Fruit fly (Drosophila melanogaster) whole organism, embryonic: ENCODE data around the gene CG12607.

Source experiments
- Ada2b ChIP-seq: fragments of 200-800 bp; sonication (Bioruptor generic); IDR thresholded peaks from 2 replicates; pipeline ENCODE4 v1.3.6; 2022; ENCODE audit warnings: missing biosample characterization, missing genetic modification characterization
- Aef1 ChIP-seq: fragments of 200-800 bp; sonication (Bioruptor generic); IDR thresholded peaks from 3 replicates; pipeline ENCODE4 v1.3.6; 2022; ENCODE audit warnings: missing biosample characterization, missing genetic modification characterization
- BtbVII ChIP-seq: fragments of 200-800 bp; sonication (Bioruptor generic); optimal IDR thresholded peaks from 3 replicates; lab custom pipeline; 2017; ENCODE audit warnings: missing biosample characterization, mild to moderate bottlenecking, missing genetic modification characterization
- C15 ChIP-seq: fragments of 200-800 bp; sonication (Bioruptor generic); IDR thresholded peaks from 3 replicates; pipeline ENCODE4 v1.3.6; 2022; ENCODE audit warnings: missing biosample characterization, missing genetic modification characterization
- CG1024 ChIP-seq: fragments of 200-800 bp; sonication (Bioruptor generic); IDR thresholded peaks from 2 replicates; pipeline ENCODE4 v1.3.6; 2022; ENCODE audit warnings: missing biosample characterization, missing genetic modification characterization
- CG10979 ChIP-seq: fragments of 200-800 bp; sonication (Bioruptor generic); optimal IDR thresholded peaks from 2 replicates; lab custom pipeline; 2018; ENCODE audit warnings: missing biosample characterization, mild to moderate bottlenecking, missing genetic modification characterization, moderate library complexity
- CG11560 ChIP-seq: fragments of 200-800 bp; sonication (Bioruptor generic); IDR thresholded peaks from 3 replicates; pipeline ENCODE4 v1.3.6; 2022; ENCODE audit warnings: missing biosample characterization, missing genetic modification characterization
- CG12155 ChIP-seq: fragments of 200-800 bp; sonication (Bioruptor generic); optimal IDR thresholded peaks from 3 replicates; lab custom pipeline; 2016; ENCODE audit warnings: missing biosample characterization, missing genetic modification characterization
- CG14710 ChIP-seq: fragments of 200-800 bp; sonication (Bioruptor generic); optimal IDR thresholded peaks from 3 replicates; lab custom pipeline; 2019; ENCODE audit warnings: missing biosample characterization, mild to moderate bottlenecking, missing genetic modification characterization, moderate library complexity
- CG15269 ChIP-seq: fragments of 200-800 bp; sonication (Bioruptor generic); optimal IDR thresholded peaks from 2 replicates; lab custom pipeline; 2018; ENCODE audit warnings: missing biosample characterization, mild to moderate bottlenecking, missing genetic modification characterization, moderate library complexity
- CG1647 ChIP-seq: fragments of 200-800 bp; sonication (Bioruptor generic); optimal IDR thresholded peaks from 3 replicates; lab custom pipeline; 2016; ENCODE audit warnings: missing biosample characterization, missing genetic modification characterization
- CG17912 ChIP-seq: fragments of 200-800 bp; sonication (Bioruptor generic); optimal IDR thresholded peaks from 2 replicates; lab custom pipeline; 2018; ENCODE audit warnings: missing biosample characterization, mild to moderate bottlenecking, missing genetic modification characterization
- CG1832 ChIP-seq: fragments of 200-800 bp; sonication (Bioruptor generic); optimal IDR thresholded peaks from 2 replicates; lab custom pipeline; 2017; ENCODE audit warnings: missing biosample characterization, mild to moderate bottlenecking, missing genetic modification characterization, inconsistent platforms
- CG2678 ChIP-seq: fragments of 200-800 bp; sonication (Bioruptor generic); optimal IDR thresholded peaks from 3 replicates; lab custom pipeline; 2019; ENCODE audit warnings: missing biosample characterization, mild to moderate bottlenecking, missing genetic modification characterization, moderate library complexity
- CG2712 ChIP-seq: fragments of 200-800 bp; optimal IDR thresholded peaks from 3 replicates; lab custom pipeline; 2019; ENCODE audit warnings: missing biosample characterization, mild to moderate bottlenecking, missing genetic modification characterization, moderate library complexity
- CG30431 ChIP-seq: fragments of 200-800 bp; sonication (Bioruptor generic); optimal IDR thresholded peaks from 2 replicates; lab custom pipeline; 2017; ENCODE audit warnings: missing biosample characterization, missing genetic modification characterization
- CG32532 ChIP-seq: fragments of 200-800 bp; sonication (Bioruptor generic); IDR thresholded peaks from 2 replicates; pipeline ENCODE4 v1.3.6; 2022; ENCODE audit warnings: missing biosample characterization, missing genetic modification characterization
- CG32772 ChIP-seq: fragments of 200-800 bp; sonication (Bioruptor generic); IDR thresholded peaks from 2 replicates; pipeline ENCODE4 v1.3.6; 2022; ENCODE audit warnings: missing biosample characterization, missing genetic modification characterization
- CG34224 ChIP-seq: fragments of 200-800 bp; sonication (Bioruptor generic); IDR thresholded peaks from 3 replicates; pipeline ENCODE4 v1.3.6; 2022; ENCODE audit warnings: missing biosample characterization, missing genetic modification characterization; ENCODE audit not compliant: partially characterized antibody
- CG34376 ChIP-seq: fragments of 200-800 bp; sonication (Bioruptor generic); optimal IDR thresholded peaks from 2 replicates; lab custom pipeline; 2018; ENCODE audit warnings: missing biosample characterization, mild to moderate bottlenecking, missing genetic modification characterization
- CG3838 ChIP-seq: fragments of 200-800 bp; sonication (Bioruptor generic); optimal IDR thresholded peaks from 3 replicates; lab custom pipeline; 2016; ENCODE audit warnings: missing biosample characterization, missing genetic modification characterization
- CG4328 ChIP-seq: fragments of 200-800 bp; sonication (Bioruptor generic); optimal IDR thresholded peaks from 3 replicates; lab custom pipeline; 2017; ENCODE audit warnings: missing biosample characterization, missing genetic modification reagents, missing genetic modification characterization
- CG5180 ChIP-seq: fragments of 200-800 bp; sonication (Bioruptor generic); optimal IDR thresholded peaks from 3 replicates; lab custom pipeline; 2017; ENCODE audit warnings: missing biosample characterization, missing genetic modification characterization, mild to moderate bottlenecking, moderate library complexity, missing genetic modification reagents
- CG7556 ChIP-seq: fragments of 200-800 bp; sonication (Bioruptor generic); optimal IDR thresholded peaks from 2 replicates; lab custom pipeline; 2017; ENCODE audit warnings: missing biosample characterization, mild to moderate bottlenecking, missing genetic modification characterization
- CG7839 ChIP-seq: fragments of 200-800 bp; sonication (Bioruptor generic); optimal IDR thresholded peaks from 3 replicates; lab custom pipeline; 2018; ENCODE audit warnings: missing biosample characterization, mild to moderate bottlenecking, missing genetic modification characterization, moderate library complexity
- CG8359 ChIP-seq: fragments of 200-800 bp; sonication (Bioruptor generic); optimal IDR thresholded peaks from 2 replicates; lab custom pipeline; 2017; ENCODE audit warnings: missing biosample characterization, mild to moderate bottlenecking, missing genetic modification characterization, borderline replicate concordance
- CHES-1-like ChIP-seq: fragments of 200-800 bp; sonication (Bioruptor generic); optimal IDR thresholded peaks from 2 replicates; lab custom pipeline; 2016; ENCODE audit warnings: missing biosample characterization, missing genetic modification characterization
- Camta ChIP-seq: fragments of 200-800 bp; sonication (Bioruptor generic); optimal IDR thresholded peaks from 2 replicates; lab custom pipeline; 2016; ENCODE audit warnings: missing biosample characterization, missing genetic modification characterization
- D ChIP-seq, 2 experiments: fragments of 200-800 bp in 1 of 2; fragments of >200 bp in 1 of 2; sonication (Bioruptor generic) in 1 of 2; optimal IDR thresholded peaks; 2 replicates in 1 of 2; 3 replicates in 1 of 2; lab custom pipeline; 2017; ENCODE audit warnings: mild to moderate bottlenecking in 1 of 2, missing biosample characterization in 1 of 2, missing genetic modification characterization in 1 of 2, missing genetic modification reagents in 1 of 2
- Dip2 ChIP-seq: fragments of 200-800 bp; sonication (Bioruptor generic); IDR thresholded peaks from 2 replicates; pipeline ENCODE4 v1.3.6; 2022; ENCODE audit warnings: missing biosample characterization, missing genetic modification characterization
- Ets65A ChIP-seq: fragments of 200-800 bp; sonication (Bioruptor generic); peaks from one replicate; lab custom pipeline; 2016; ENCODE audit warnings: missing biosample characterization, missing genetic modification characterization
- Fer2 ChIP-seq: fragments of 200-800 bp; sonication (Bioruptor generic); optimal IDR thresholded peaks from 2 replicates; lab custom pipeline; 2018; ENCODE audit warnings: missing biosample characterization, mild to moderate bottlenecking, missing genetic modification characterization, moderate library complexity
- Gug ChIP-seq: fragments of 200-800 bp; sonication (Bioruptor generic); IDR thresholded peaks from 4 replicates; pipeline ENCODE4 v1.3.6; 2022; ENCODE audit warnings: missing biosample characterization, missing genetic modification characterization
- HLH54F ChIP-seq: fragments of 200-800 bp; sonication (Bioruptor generic); optimal IDR thresholded peaks from 3 replicates; lab custom pipeline; 2016; ENCODE audit warnings: missing biosample characterization, missing genetic modification characterization
- MBD-R2 ChIP-seq: fragments of 200-800 bp; sonication (Bioruptor generic); IDR thresholded peaks from 2 replicates; pipeline ENCODE4 v1.3.6; 2022; ENCODE audit warnings: missing biosample characterization, missing genetic modification characterization
- Meics ChIP-seq: fragments of 200-800 bp; sonication (Bioruptor generic); optimal IDR thresholded peaks from 2 replicates; lab custom pipeline; 2017; ENCODE audit warnings: missing biosample characterization, mild to moderate bottlenecking, missing genetic modification characterization
- Neu2 ChIP-seq: fragments of 200-800 bp; sonication (Bioruptor generic); optimal IDR thresholded peaks from 3 replicates; lab custom pipeline; 2016; ENCODE audit warnings: missing biosample characterization, missing genetic modification characterization, borderline replicate concordance
- Ptx1 ChIP-seq: fragments of 200-800 bp; sonication (Bioruptor generic); IDR thresholded peaks from 2 replicates; pipeline ENCODE4 v1.3.6; 2022; ENCODE audit warnings: missing biosample characterization, missing genetic modification characterization
- al ChIP-seq: fragments of 200-800 bp; sonication (Bioruptor generic); IDR thresholded peaks from 2 replicates; pipeline ENCODE4 v1.3.6; 2022; ENCODE audit warnings: missing biosample characterization, missing genetic modification characterization
- az2 ChIP-seq: fragments of 200-800 bp; sonication (Bioruptor generic); optimal IDR thresholded peaks from 3 replicates; lab custom pipeline; 2016; ENCODE audit warnings: missing biosample characterization, missing genetic modification characterization
- bcd ChIP-seq: fragments of 200-800 bp; sonication (Bioruptor generic); optimal IDR thresholded peaks from 2 replicates; lab custom pipeline; 2017; ENCODE audit warnings: missing biosample characterization, mild to moderate bottlenecking, missing genetic modification characterization
- croc ChIP-seq: fragments of 200-800 bp; sonication (Bioruptor generic); conservative IDR thresholded peaks from 3 replicates; pipeline ENCODE4 v1.3.6; 2022; ENCODE audit warnings: missing biosample characterization, missing genetic modification characterization
- dm ChIP-seq: fragments of 200-800 bp; sonication (Bioruptor generic); optimal IDR thresholded peaks from 3 replicates; lab custom pipeline; 2016; ENCODE audit warnings: missing biosample characterization, missing genetic modification characterization
- dmrt99B ChIP-seq: fragments of 200-800 bp; sonication (Bioruptor generic); optimal IDR thresholded peaks from 2 replicates; lab custom pipeline; 2018; ENCODE audit warnings: missing biosample characterization, mild to moderate bottlenecking, missing genetic modification characterization, moderate library complexity
- dpn ChIP-seq, 2 experiments: fragments of 200-800 bp; sonication (Bioruptor generic); optimal IDR thresholded peaks; 3 replicates each; lab custom pipeline; 2016; ENCODE audit warnings: missing biosample characterization in 2 of 2, missing genetic modification characterization in 2 of 2
- exex ChIP-seq: fragments of 200-800 bp; sonication (Bioruptor generic); optimal IDR thresholded peaks from 4 replicates; lab custom pipeline; 2018; ENCODE audit warnings: missing biosample characterization, mild to moderate bottlenecking, missing genetic modification characterization, moderate library complexity
- nau ChIP-seq: fragments of 200-800 bp; sonication (Bioruptor generic); optimal IDR thresholded peaks from 3 replicates; lab custom pipeline; 2017; ENCODE audit warnings: missing biosample characterization, mild to moderate bottlenecking, missing genetic modification characterization, missing genetic modification reagents
- nerfin-2 ChIP-seq: fragments of 200-800 bp; sonication (Bioruptor generic); IDR thresholded peaks from 2 replicates; pipeline ENCODE4 v1.3.6; 2022; ENCODE audit warnings: missing biosample characterization, missing genetic modification characterization; ENCODE audit not compliant: partially characterized antibody
- pros ChIP-seq: fragments of 200-800 bp; sonication (Bioruptor generic); optimal IDR thresholded peaks from 3 replicates; lab custom pipeline; 2019; ENCODE audit warnings: missing biosample characterization, mild to moderate bottlenecking, missing genetic modification characterization, moderate library complexity
- scrt ChIP-seq: fragments of 200-800 bp; sonication (Bioruptor generic); optimal IDR thresholded peaks from 2 replicates; lab custom pipeline; 2018; ENCODE audit warnings: missing biosample characterization, mild to moderate bottlenecking, missing genetic modification characterization, moderate library complexity
- so ChIP-seq: fragments of 200-800 bp; sonication (Bioruptor generic); IDR thresholded peaks from 3 replicates; pipeline ENCODE4 v1.3.6; 2022; ENCODE audit warnings: missing biosample characterization, missing genetic modification characterization

The CG12607 gene

DNA sequence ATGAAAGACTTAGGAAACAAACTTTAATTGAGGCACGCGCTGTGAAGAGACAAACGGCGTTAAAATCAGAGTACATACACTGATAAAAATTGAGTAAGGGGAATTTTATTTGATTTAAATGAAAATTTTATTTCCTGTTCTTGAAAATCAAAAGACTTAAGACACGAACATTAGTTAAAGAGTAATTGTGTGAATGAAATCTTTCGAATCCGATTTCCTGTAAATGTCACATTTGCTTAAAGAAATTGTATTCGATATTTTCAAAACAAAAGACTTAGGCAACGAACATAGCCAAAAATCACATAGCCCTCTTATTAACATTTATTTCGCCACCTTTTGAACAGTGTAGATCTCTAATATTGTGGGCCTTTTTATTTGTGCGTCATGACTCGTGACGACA, 549 bp upstream of the CG12607 start (continued):
- TF ChIP-seq CG32532 (GFP tag; lab: Robert Waterston, UW) (peak; percentile 78), CG15269 (tag; lab: Kevin White, UChicago) (peak; percentile 3), Ets65A (GFP tag; lab: Kevin White, UChicago) (peak; percentile 10), CG34224 (no peak), CG30431 (GFP tag; lab: Kevin White, UChicago) (no peak), CG7839 (tag; lab: Kevin White, UChicago) (peak; percentile 46), CG10979 (no peak), dmrt99B (tag; lab: Kevin White, UChicago) (peak; percentile 1), CG1024 (no peak), D (optimal IDR thresholded peaks at IDR 0.05; lab: Kevin White, UChicago) (no peak), D (GFP tag; optimal IDR thresholded peaks at IDR 0.05; lab: Kevin White, UChicago) (no peak), CG3838 (GFP tag; lab: Kevin White, UChicago) (no peak), CG14710 (tag; lab: Kevin White, UChicago) (no peak), HLH54F (GFP tag; lab: Kevin White, UChicago) (no peak), Ptx1 (GFP tag; lab: Robert Waterston, UW) (peak; percentile 34; the same call in 1 of the 2 replicates), al (GFP tag; lab: Robert Waterston, UW) (peak; percentile 64), CG1832 (no peak), CHES-1-like (GFP tag; lab: Kevin White, UChicago) (no peak), scrt (GFP tag; lab: Kevin White, UChicago) (peak; percentile 38), CG7556 (GFP tag; lab: Kevin White, UChicago) (peak; percentile 14), CG11560 (no peak), CG12155 (GFP tag; lab: Kevin White, UChicago) (no peak), dpn (GFP tag; optimal IDR thresholded peaks at IDR 0.05; lab: Kevin White, UChicago) (peak in 1 of 2 experiments; percentile 45), Dip2 (GFP tag; lab: Robert Waterston, UW) (no peak), C15 (GFP tag; lab: Robert Waterston, UW) (no peak), nerfin-2 (GFP tag; lab: Robert Waterston, UW) (no peak), CG17912 (GFP tag; lab: Kevin White, UChicago) (no peak), CG4328 (GFP tag; lab: Kevin White, UChicago) (no peak), Aef1 (GFP tag; lab: Robert Waterston, UW) (0 out of 3 replicates have a peak, but pooled peaks have one; percentile 12), CG1647 (GFP tag; lab: Kevin White, UChicago) (no peak), CG2678 (tag; lab: Kevin White, UChicago) (peak; percentile 46), croc (GFP tag; lab: Robert Waterston, UW) (no peak), Ada2b (GFP tag; lab: Robert Waterston, UW) (no peak), CG34376 (GFP tag; lab: Kevin White, UChicago) (no peak), Camta (GFP tag; lab: Kevin White, UChicago) (peak; percentile 8), exex (tag; lab: Kevin White, UChicago) (no peak), CG32772 (GFP tag; lab: Robert Waterston, UW) (no peak), so (GFP tag; lab: Robert Waterston, UW) (no peak), az2 (GFP tag; lab: Kevin White, UChicago) (no peak), nau (GFP tag; lab: Kevin White, UChicago) (no peak), Gug (no peak), Meics (GFP tag; lab: Kevin White, UChicago) (peak; percentile 60), CG2712 (tag; lab: Kevin White, UChicago) (peak; percentile 4), bcd (GFP tag; lab: Kevin White, UChicago) (peak; percentile 24), BtbVII (peak; percentile 10), Neu2 (no peak), MBD-R2 (GFP tag; lab: Robert Waterston, UW) (peak; percentile 33; the same call in 1 of the 2 replicates), dm (GFP tag; lab: Kevin White, UChicago) (no peak), pros (GFP tag; lab: Kevin White, UChicago) (no peak), CG5180 (GFP tag; lab: Kevin White, UChicago) (no peak), CG8359 (GFP tag; lab: Kevin White, UChicago) (no peak), Fer2 (tag; lab: Kevin White, UChicago) (no peak)
